Worm (Caenorhabditis elegans) whole organism, young adult: ENCODE data around the gene F58A6.1.

Experiments
- B0019.2 ChIP-seq: fragments of 200-800 bp; sonication (Bioruptor generic); conservative IDR thresholded peaks from 2 replicates; pipeline ENCODE4 v1.3.6; 2022; ENCODE audit warnings: missing genetic modification reagents, missing genetic modification characterization, missing compliant biosample characterization
- B0035.1 ChIP-seq: sonication (generic microtip); optimal IDR thresholded peaks from 2 replicates; lab custom pipeline; 2016; ENCODE audit warnings: missing genetic modification characterization, mild to moderate bottlenecking, missing compliant biosample characterization, missing genotype, missing genetic modification reagents
- B0336.3 ChIP-seq: fragments of 200-800 bp; sonication (Bioruptor generic); IDR thresholded peaks from 2 replicates; pipeline ENCODE4 v1.3.6; 2022; ENCODE audit warnings: missing genetic modification characterization, missing compliant biosample characterization
- C06A6.2 ChIP-seq: fragments of 200-800 bp; sonication (Bioruptor generic); conservative IDR thresholded peaks from 2 replicates; pipeline ENCODE4 v1.3.6; 2022; ENCODE audit warnings: missing genetic modification characterization, missing compliant biosample characterization
- F33H1.4 ChIP-seq: fragments of 200-800 bp; sonication (Bioruptor generic); IDR thresholded peaks from 2 replicates; pipeline ENCODE4 v1.3.6; 2022; ENCODE audit warnings: missing genetic modification reagents, missing genetic modification characterization, missing compliant biosample characterization
- F39B2.1 ChIP-seq: fragments of 200-800 bp; sonication (Bioruptor generic); IDR thresholded peaks from 2 replicates; pipeline ENCODE4 v1.3.6; 2022; ENCODE audit warnings: missing genetic modification reagents, missing genetic modification characterization, missing compliant biosample characterization
- F52B5.7 ChIP-seq: sonication (generic microtip); optimal IDR thresholded peaks from 2 replicates; lab custom pipeline; 2016; ENCODE audit warnings: mild to moderate bottlenecking, missing genetic modification characterization, missing compliant biosample characterization
- F55B11.4 ChIP-seq: sonication (generic microtip); optimal IDR thresholded peaks from 2 replicates; lab custom pipeline; 2016; ENCODE audit warnings: missing compliant biosample characterization, missing genetic modification characterization, borderline replicate concordance; ENCODE audit not compliant: insufficient read depth
- K11D2.4 ChIP-seq: fragments of 200-800 bp; sonication (Bioruptor generic); IDR thresholded peaks from 2 replicates; pipeline ENCODE4 v1.3.6; 2022; ENCODE audit warnings: missing genetic modification reagents, missing genetic modification characterization, missing compliant biosample characterization
- K12H6.12 ChIP-seq: fragments of 200-800 bp; sonication (Bioruptor generic); optimal IDR thresholded peaks from 2 replicates; lab custom pipeline; 2018; ENCODE audit warnings: mild to moderate bottlenecking, missing genetic modification characterization, missing compliant biosample characterization
- Y53G8AR.9 ChIP-seq: fragments of 200-800 bp; sonication (Bioruptor generic); conservative IDR thresholded peaks from 2 replicates; pipeline ENCODE4 v1.3.6; 2022; ENCODE audit warnings: missing genetic modification reagents, missing genetic modification characterization, missing compliant biosample characterization
- Y67H2A.10 ChIP-seq: fragments of 200-800 bp; sonication (Bioruptor generic); conservative IDR thresholded peaks from 2 replicates; pipeline ENCODE4 v1.3.6; 2022; ENCODE audit warnings: missing genetic modification reagents, missing genetic modification characterization, missing compliant biosample characterization
- Y95B8A.8 ChIP-seq: fragments of 200-800 bp; sonication (Bioruptor generic); IDR thresholded peaks from 2 replicates; pipeline ENCODE4 v1.3.6; 2022; ENCODE audit warnings: missing genetic modification reagents, missing genetic modification characterization, missing compliant biosample characterization
- aptf-3 ChIP-seq: fragments of 200-800 bp; sonication (Bioruptor generic); IDR thresholded peaks from 2 replicates; pipeline ENCODE4 v1.3.6; 2022; ENCODE audit warnings: missing genetic modification characterization, missing compliant biosample characterization
- atf-7 ChIP-seq: sonication (generic microtip); optimal IDR thresholded peaks from 2 replicates; lab custom pipeline; 2017; ENCODE audit warnings: mild to moderate bottlenecking, missing genetic modification characterization, missing compliant biosample characterization
- attf-3 ChIP-seq: fragments of 200-800 bp; sonication (Bioruptor generic); conservative IDR thresholded peaks from 2 replicates; pipeline ENCODE4 v1.3.6; 2022; ENCODE audit warnings: missing genetic modification reagents, missing genetic modification characterization, missing compliant biosample characterization
- attf-5 ChIP-seq: fragments of 200-800 bp; sonication (Bioruptor generic); optimal IDR thresholded peaks from 2 replicates; lab custom pipeline; 2018; ENCODE audit warnings: mild to moderate bottlenecking, missing genetic modification characterization, missing compliant biosample characterization
- bed-2 ChIP-seq: fragments of 200-800 bp; sonication (Bioruptor generic); IDR thresholded peaks from 2 replicates; pipeline ENCODE4 v1.3.6; 2022; ENCODE audit warnings: missing genetic modification reagents, missing genetic modification characterization, missing compliant biosample characterization
- cebp-1 ChIP-seq, 2 experiments: fragments of 200-800 bp in 1 of 2; sonication (Bioruptor generic) in 1 of 2; sonication (generic microtip) in 1 of 2; IDR thresholded peaks in 1 of 2; optimal IDR thresholded peaks in 1 of 2; 2 replicates each; pipeline versions ENCODE4 v1.3.6 to Lab custom; 2017 to 2022; ENCODE audit warnings: missing compliant biosample characterization in 2 of 2, missing genetic modification characterization in 2 of 2, mild to moderate bottlenecking in 1 of 2, missing genetic modification reagents in 1 of 2, moderate library complexity in 1 of 2
- ceh-79 ChIP-seq: sonication (generic microtip); optimal IDR thresholded peaks from 2 replicates; lab custom pipeline; 2017; ENCODE audit warnings: mild to moderate bottlenecking, missing genetic modification characterization, missing compliant biosample characterization
- chd-7 ChIP-seq: sonication (generic microtip); optimal IDR thresholded peaks from 2 replicates; lab custom pipeline; 2016; ENCODE audit warnings: mild to moderate bottlenecking, missing genetic modification characterization, moderate library complexity, missing compliant biosample characterization
- dpl-1 ChIP-seq: fragments of 150-350 bp; optimal IDR thresholded peaks from 2 replicates; lab custom pipeline; 2014; ENCODE audit warnings: missing biosample characterization, missing genetic modification reagents, missing genetic modification characterization
- efl-1 ChIP-seq: fragments of 150-350 bp; optimal IDR thresholded peaks from 2 replicates; lab custom pipeline; 2014; ENCODE audit warnings: missing biosample characterization, missing genetic modification reagents, missing genetic modification characterization
- egl-18 ChIP-seq: fragments of 200-800 bp; sonication (Bioruptor generic); IDR thresholded peaks from 2 replicates; pipeline ENCODE4 v1.3.6; 2022; ENCODE audit warnings: missing genetic modification reagents, missing genetic modification characterization, missing compliant biosample characterization
- egl-44 ChIP-seq: fragments of 200-800 bp; sonication (Bioruptor generic); IDR thresholded peaks from 2 replicates; pipeline ENCODE4 v1.3.6; 2022; ENCODE audit warnings: missing genetic modification reagents, missing genetic modification characterization, missing compliant biosample characterization
- ekl-4 ChIP-seq: fragments of 200-800 bp; sonication (Bioruptor generic); IDR thresholded peaks from 2 replicates; pipeline ENCODE4 v1.3.6; 2022; ENCODE audit warnings: missing genetic modification reagents, missing genetic modification characterization, missing compliant biosample characterization
- him-1 ChIP-seq: sonication (generic microtip); optimal IDR thresholded peaks from 2 replicates; lab custom pipeline; 2016; ENCODE audit warnings: missing genotype, missing genetic modification reagents, missing genetic modification characterization, missing compliant biosample characterization
- hlh-26 ChIP-seq: fragments of 200-800 bp; sonication (Bioruptor generic); conservative IDR thresholded peaks from 2 replicates; pipeline ENCODE4 v1.3.6; 2022; ENCODE audit warnings: missing genetic modification reagents, missing genetic modification characterization, missing compliant biosample characterization
- hmg-1.2 ChIP-seq: fragments of 200-800 bp; sonication (Bioruptor generic); IDR thresholded peaks from 2 replicates; pipeline ENCODE4 v1.3.6; 2022; ENCODE audit warnings: missing genetic modification reagents, missing genetic modification characterization, missing compliant biosample characterization
- hsf-1 ChIP-seq: fragments of 200-800 bp; sonication (Bioruptor generic); IDR thresholded peaks from 2 replicates; pipeline ENCODE4 v1.3.6; 2022; ENCODE audit warnings: missing genetic modification reagents, missing genetic modification characterization, missing compliant biosample characterization
- lin-35 ChIP-seq, 3 experiments: fragments of 150-350 bp in 2 of 3; sonication (generic microtip) in 1 of 3; optimal IDR thresholded peaks; 2 replicates each; lab custom pipeline; 2014 to 2018; ENCODE audit warnings: missing biosample characterization in 3 of 3, missing genetic modification characterization in 3 of 3, missing genetic modification reagents in 3 of 3
- lir-1 ChIP-seq: fragments of 200-800 bp; sonication (Bioruptor generic); conservative IDR thresholded peaks from 2 replicates; pipeline ENCODE4 v1.3.6; 2022; ENCODE audit warnings: missing genetic modification reagents, missing genetic modification characterization, missing compliant biosample characterization
- lsl-1 ChIP-seq: fragments of 200-800 bp; sonication (Bioruptor generic); optimal IDR thresholded peaks from 2 replicates; lab custom pipeline; 2018; ENCODE audit warnings: mild to moderate bottlenecking, missing genetic modification characterization, moderate library complexity, missing compliant biosample characterization
- madf-3 ChIP-seq: fragments of 200-800 bp; sonication (Bioruptor generic); IDR thresholded peaks from 2 replicates; pipeline ENCODE4 v1.3.6; 2022; ENCODE audit warnings: missing genetic modification reagents, missing genetic modification characterization, missing compliant biosample characterization
- mcd-1 ChIP-seq: fragments of 200-800 bp; sonication (Bioruptor generic); IDR thresholded peaks from 2 replicates; pipeline ENCODE4 v1.3.6; 2022; ENCODE audit warnings: missing genetic modification reagents, missing genetic modification characterization, missing compliant biosample characterization
- mel-28 ChIP-seq: sonication (generic microtip); optimal IDR thresholded peaks from 2 replicates; lab custom pipeline; 2016; ENCODE audit warnings: borderline replicate concordance, mild to moderate bottlenecking, missing genetic modification characterization, missing compliant biosample characterization
- nfya-2 ChIP-seq: fragments of 200-800 bp; sonication (Bioruptor generic); IDR thresholded peaks from 2 replicates; pipeline ENCODE4 v1.3.6; 2022; ENCODE audit warnings: missing genetic modification reagents, missing genetic modification characterization, missing compliant biosample characterization
- nhr-80 ChIP-seq: sonication (generic microtip); optimal IDR thresholded peaks from 2 replicates; lab custom pipeline; 2016; ENCODE audit warnings: missing genetic modification characterization, missing compliant biosample characterization
- nhr-90 ChIP-seq: sonication (generic microtip); optimal IDR thresholded peaks from 2 replicates; lab custom pipeline; 2016; ENCODE audit warnings: missing genotype, mild to moderate bottlenecking, missing genetic modification characterization, missing compliant biosample characterization
- pha-4 ChIP-seq: fragments of 150-350 bp; sonication (generic microtip); optimal IDR thresholded peaks from 2 replicates; lab custom pipeline; 2014; ENCODE audit warnings: missing biosample characterization, missing genetic modification reagents, missing genetic modification characterization
- repo-1 ChIP-seq: sonication (generic microtip); optimal IDR thresholded peaks from 2 replicates; lab custom pipeline; 2017; ENCODE audit warnings: mild to moderate bottlenecking, missing genetic modification characterization, missing compliant biosample characterization
- tlf-1 ChIP-seq: fragments of 200-800 bp; sonication (Bioruptor generic); optimal IDR thresholded peaks from 2 replicates; lab custom pipeline; 2018; ENCODE audit warnings: mild to moderate bottlenecking, missing genetic modification characterization, missing compliant biosample characterization
- unc-130 ChIP-seq: sonication (generic microtip); optimal IDR thresholded peaks from 2 replicates; lab custom pipeline; 2016; ENCODE audit warnings: missing genetic modification reagents, missing genetic modification characterization, missing compliant biosample characterization
- xnd-1 ChIP-seq: sonication (generic microtip); optimal IDR thresholded peaks from 2 replicates; lab custom pipeline; 2016; ENCODE audit warnings: missing genotype, missing genetic modification reagents, missing genetic modification characterization, missing compliant biosample characterization
- zfh-2 ChIP-seq: fragments of 200-800 bp; sonication (Bioruptor generic); conservative IDR thresholded peaks from 2 replicates; pipeline ENCODE4 v1.3.6; 2022; ENCODE audit warnings: missing genetic modification reagents, missing genetic modification characterization, missing compliant biosample characterization
- ztf-22 ChIP-seq: fragments of 200-800 bp; sonication (Bioruptor generic); optimal IDR thresholded peaks from 2 replicates; lab custom pipeline; 2018; ENCODE audit warnings: mild to moderate bottlenecking, missing genetic modification characterization, moderate library complexity, missing compliant biosample characterization
- ztf-3 ChIP-seq: fragments of 200-800 bp; sonication (Bioruptor generic); optimal IDR thresholded peaks from 2 replicates; lab custom pipeline; 2018; ENCODE audit warnings: mild to moderate bottlenecking, missing genetic modification characterization, missing compliant biosample characterization

F58A6.1 gene

ce11 chrII:5181497-5181896, 38.8 kb downstream of the F58A6.1 start (continued):
- TF ChIP-seq lir-1 (GFP tag; lab: Robert Waterston, UW) (0 out of 2 replicates have a peak, but pooled peaks have one; percentile 29), madf-3 (GFP tag; lab: Robert Waterston, UW) (no peak), B0035.1 (tag; lab: Kevin White, UChicago) (no peak), F55B11.4 (no peak), lin-35 (GFP tag; optimal IDR thresholded peaks at IDR 0.05; lab: Kevin White, UChicago) (peak in 1 of 3 experiments; percentile 50), unc-130 (GFP tag; lab: Kevin White, UChicago) (no peak), ekl-4 (no peak), tlf-1 (GFP tag; lab: Kevin White, UChicago) (no peak), nfya-2 (no peak), F52B5.7 (tag; lab: Kevin White, UChicago) (peak; percentile 32), Y95B8A.8 (GFP tag; lab: Robert Waterston, UW) (no peak), lsl-1 (GFP tag; lab: Kevin White, UChicago) (no peak), nhr-80 (peak; percentile 1), mel-28 (tag; lab: Kevin White, UChicago) (no peak), zfh-2 (peak; percentile 92), Y67H2A.10 (GFP tag; lab: Robert Waterston, UW) (no peak), aptf-3 (GFP tag; lab: Robert Waterston, UW) (no peak), ztf-22 (GFP tag; lab: Kevin White, UChicago) (no peak), bed-2 (no peak), hlh-26 (GFP tag; lab: Robert Waterston, UW) (no peak), chd-7 (peak; percentile 70), K12H6.12 (peak; percentile 51), B0336.3 (peak; percentile 42; the same call in 1 of the 2 replicates), ceh-79 (tag; lab: Kevin White, UChicago) (no peak), nhr-90 (peak; percentile 16), attf-3 (GFP tag; lab: Robert Waterston, UW) (no peak), mcd-1 (GFP tag; lab: Robert Waterston, UW) (peak; percentile 25; the same call in 1 of the 2 replicates), ztf-3 (GFP tag; lab: Kevin White, UChicago) (peak; percentile 42), dpl-1 (GFP tag; lab: Kevin White, UChicago) (no peak)
- TF ChIP-seq, all 124 proteins: peak for 37

- no peak for TF ChIP-seq xnd-1
- peak; percentile 64 for TF ChIP-seq chd-7
- peak; percentile 74; the same call in 1 of the 2 replicates for TF ChIP-seq hmg-1.2 (GFP tag; lab: Robert Waterston, UW)
- TF ChIP-seq hsf-1 (GFP tag; lab: Robert Waterston, UW): no peak
- TF ChIP-seq Y67H2A.10 (GFP tag; lab: Robert Waterston, UW): no peak
- no peak for TF ChIP-seq pha-4 (tag; lab: Kevin White, UChicago)
- TF ChIP-seq egl-18 (GFP tag; lab: Robert Waterston, UW): no peak
- peak; percentile 70 for TF ChIP-seq zfh-2
- no peak for TF ChIP-seq cebp-1 (GFP tag; IDR thresholded peaks at IDR 0.05; lab: Robert Waterston, UW)
- peak; percentile 81 for TF ChIP-seq cebp-1 (tag; optimal IDR thresholded peaks at IDR 0.05; lab: Kevin White, UChicago)
- peak; percentile 81; the same call in 1 of the 2 replicates for TF ChIP-seq egl-44 (GFP tag; lab: Robert Waterston, UW)
- no peak for TF ChIP-seq dpl-1 (GFP tag; lab: Kevin White, UChicago)
- peak; percentile 59; the same call in 1 of the 2 replicates for TF ChIP-seq C06A6.2 (GFP tag; lab: Robert Waterston, UW)
- TF ChIP-seq nhr-90: peak; percentile 60
- no peak for TF ChIP-seq F39B2.1 (GFP tag; lab: Robert Waterston, UW)
- TF ChIP-seq Y53G8AR.9 (GFP tag; lab: Robert Waterston, UW): peak; percentile 57; the same call in 1 of the 2 replicates
- TF ChIP-seq attf-5: peak; percentile 54
- TF ChIP-seq F55B11.4: no peak
- TF ChIP-seq F33H1.4: no peak
- TF ChIP-seq ceh-79 (tag; lab: Kevin White, UChicago): no peak
- TF ChIP-seq ztf-22 (GFP tag; lab: Kevin White, UChicago): peak; percentile 74
- no peak for TF ChIP-seq him-1
- no peak for TF ChIP-seq B0019.2 (GFP tag; lab: Robert Waterston, UW)
- TF ChIP-seq efl-1 (GFP tag; lab: Kevin White, UChicago): no peak
- TF ChIP-seq atf-7: peak; percentile 84
- TF ChIP-seq repo-1 (tag; lab: Kevin White, UChicago): peak; percentile 61
- TF ChIP-seq K11D2.4 (GFP tag; lab: Robert Waterston, UW): 0 out of 2 replicates have a peak, but pooled peaks have one; percentile 50
These were observed 39.7 kb downstream of the F58A6.1 start for ce11 chrII:5182451-5182850.
